Worm (Caenorhabditis elegans) whole organism, L4/young adult: ENCODE data around the gene T19C4.24.

ENCODE experiments used
- W03F9.2 ChIP-seq: fragments of 150-350 bp; optimal IDR thresholded peaks from 2 replicates; lab custom pipeline; 2014; ENCODE audit warnings: missing biosample characterization, missing genetic modification characterization
- dao-5 ChIP-seq: sonication (generic microtip); optimal IDR thresholded peaks from 2 replicates; lab custom pipeline; 2016; ENCODE audit warnings: missing genotype, missing genetic modification characterization, moderate library complexity, missing compliant biosample characterization
- him-1 ChIP-seq: sonication (generic microtip); optimal IDR thresholded peaks from 2 replicates; lab custom pipeline; 2016; ENCODE audit warnings: missing genotype, missing genetic modification reagents, missing genetic modification characterization, missing compliant biosample characterization

Gene T19C4.24

ce11 chrV:11146958-11147779, at the start of gene T19C4.24, which contains the start of gene nlp-33:
TSS of gene T19C4.24 (minus strand) at chrV:11147008.
TSS of gene nlp-33 (plus strand) at chrV:11147346.
- TF ChIP-seq W03F9.2 (no peak), dao-5 (tag; lab: Kevin White, UChicago) (no peak), him-1 (tag; lab: Kevin White, UChicago) (no peak)

DNA sequence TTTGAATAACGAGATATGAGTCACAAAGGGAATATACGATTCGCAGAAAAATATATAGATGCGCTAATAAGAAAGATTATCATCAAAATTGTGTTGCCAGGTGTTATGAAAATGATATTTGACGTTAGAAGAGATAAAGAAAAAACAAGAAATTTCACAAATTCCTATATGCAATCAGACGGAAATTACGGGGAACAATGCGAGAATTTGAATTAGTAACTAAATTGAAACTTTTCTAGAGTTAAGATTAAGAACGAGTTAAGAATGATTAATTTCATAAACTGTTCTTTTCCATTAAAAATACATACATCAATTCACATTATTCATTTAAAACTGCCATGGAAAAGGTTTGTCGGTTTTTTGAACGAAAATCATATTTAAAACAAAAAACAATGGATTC, 49.3 kb upstream of the T19C4.24 start, which contains the start of gene clc-6:
TSS of gene clc-6 (minus strand) at position 101 of the 400 bp plus-strand sequence.
- no peak for TF ChIP-seq W03F9.2
- TF ChIP-seq dao-5 (tag; lab: Kevin White, UChicago), result no peak
- no peak for TF ChIP-seq him-1 (tag; lab: Kevin White, UChicago)

DNA sequence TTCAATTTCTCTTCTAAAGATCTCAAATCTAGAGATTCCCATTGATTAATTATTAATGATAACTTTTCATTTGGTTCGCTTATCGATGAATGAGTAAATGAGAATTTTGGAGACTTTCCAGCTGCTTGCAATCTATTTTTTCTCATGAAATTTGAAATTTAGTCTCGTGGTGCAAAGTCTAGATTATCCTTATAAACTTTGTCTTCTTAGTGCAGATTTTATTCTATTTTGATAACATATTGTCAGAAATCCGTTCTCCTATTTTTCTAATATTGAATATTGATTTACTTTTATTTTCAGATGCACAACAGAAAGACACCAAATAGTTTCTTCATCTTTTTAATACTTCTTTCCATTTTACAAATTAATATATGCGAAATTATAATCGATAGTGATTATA, 44.2 kb upstream of the T19C4.24 start, which contains the start of gene lgc-49:
TSS of gene lgc-49 (plus strand) at position 301 of the 400 bp plus-strand sequence.
- TF ChIP-seq W03F9.2 (no peak), him-1 (tag; lab: Kevin White, UChicago) (no peak), dao-5 (tag; lab: Kevin White, UChicago) (no peak)

DNA sequence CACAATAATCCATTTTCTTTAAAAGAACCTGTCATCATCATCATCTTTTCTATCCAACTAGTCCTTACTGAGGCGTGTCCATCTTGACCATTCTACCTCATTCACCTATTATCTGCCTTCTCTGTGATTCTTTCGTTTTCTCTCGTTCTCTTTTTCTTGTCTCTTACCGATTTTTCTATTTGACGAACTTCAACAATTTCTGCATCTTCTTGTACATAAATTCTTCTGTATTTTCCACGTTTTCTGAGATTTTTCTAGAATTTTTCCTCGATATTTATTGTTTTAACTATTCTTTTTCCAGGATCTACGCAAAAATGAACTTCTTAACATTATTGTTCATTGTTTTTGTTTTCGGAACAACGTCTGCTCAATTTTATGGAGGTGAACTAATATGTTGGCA, 36.1 kb upstream of the T19C4.24 start, which contains the start of gene cnc-10:
TSS of gene cnc-10 (plus strand) at position 301 of the 400 bp plus-strand sequence.
- TF ChIP-seq dao-5 (tag; lab: Kevin White, UChicago) (no peak), him-1 (tag; lab: Kevin White, UChicago) (no peak), W03F9.2 (no peak)

- TF ChIP-seq him-1 (tag; lab: Kevin White, UChicago), result no peak
- TF ChIP-seq dao-5 (tag; lab: Kevin White, UChicago), result no peak
- no peak for TF ChIP-seq W03F9.2
Observed at ce11 chrV:11180951-11181350, 34.1 kb upstream of the T19C4.24 start.

DNA sequence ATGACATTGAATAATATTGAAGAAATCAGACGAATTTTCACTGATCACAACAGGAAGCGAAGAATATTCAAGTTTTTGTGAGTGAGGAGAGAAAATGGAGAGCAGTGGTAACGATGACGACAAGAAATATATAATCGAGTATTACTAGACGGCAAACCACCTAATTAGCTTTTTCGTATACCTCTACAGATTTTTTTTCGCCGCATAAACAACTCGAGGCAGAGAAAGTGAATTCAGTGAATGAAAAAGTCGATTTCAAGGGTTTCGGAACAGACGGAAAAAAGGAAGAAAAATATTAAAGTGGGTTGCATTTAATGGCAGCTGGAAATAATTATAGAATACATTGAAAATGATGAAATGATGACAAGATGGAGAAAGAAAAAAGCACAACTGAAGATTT, 30.8 kb upstream of the T19C4.24 start, which contains the start of gene gpa-1:
TSS of gene gpa-1 (minus strand) at position 101 of the 400 bp plus-strand sequence.
- TF ChIP-seq dao-5 (tag; lab: Kevin White, UChicago) (no peak), him-1 (tag; lab: Kevin White, UChicago) (no peak), W03F9.2 (no peak)

ce11 chrV:11174663-11175062, 27.9 kb upstream of the T19C4.24 start:
- TF ChIP-seq him-1 (tag; lab: Kevin White, UChicago) (no peak), W03F9.2 (no peak), dao-5 (tag; lab: Kevin White, UChicago) (no peak)

ce11 chrV:11172667-11173066, 25.9 kb upstream of the T19C4.24 start:
- TF ChIP-seq W03F9.2 (no peak), him-1 (tag; lab: Kevin White, UChicago) (no peak), dao-5 (tag; lab: Kevin White, UChicago) (no peak)

DNA sequence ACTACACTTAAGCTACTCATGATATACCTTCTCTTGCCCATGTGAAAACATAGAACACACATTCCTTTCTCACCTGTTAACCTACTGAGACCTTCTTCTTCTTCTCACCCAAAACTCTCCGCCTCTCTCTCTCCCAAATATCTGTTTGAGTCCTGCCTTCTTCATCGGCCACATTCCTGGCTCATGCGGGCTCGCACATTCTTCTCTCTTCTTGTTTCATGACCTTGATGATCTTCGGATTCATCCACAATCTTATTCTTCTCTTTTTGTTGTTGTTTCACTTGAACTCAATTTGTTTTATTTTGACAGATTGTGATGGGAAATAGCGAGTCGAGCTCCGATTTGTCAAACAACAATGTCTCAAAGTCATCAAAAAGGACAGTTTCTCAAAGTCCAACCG, 25.1 kb upstream of the T19C4.24 start, which contains the start of gene T19C4.5:
TSS of gene T19C4.5 (plus strand) at position 308 of the 400 bp plus-strand sequence.
- TF ChIP-seq him-1 (tag; lab: Kevin White, UChicago), result no peak
- no peak for TF ChIP-seq W03F9.2
- TF ChIP-seq dao-5 (tag; lab: Kevin White, UChicago), result no peak

- no peak for TF ChIP-seq dao-5 (tag; lab: Kevin White, UChicago)
- no peak for TF ChIP-seq him-1 (tag; lab: Kevin White, UChicago)
- no peak for TF ChIP-seq W03F9.2
Observed at ce11 chrV:11170564-11171329, 23.9 kb upstream of the T19C4.24 start.

ce11 chrV:11167745-11168144, 20.9 kb upstream of the T19C4.24 start:
- TF ChIP-seq dao-5 (tag; lab: Kevin White, UChicago) (no peak), W03F9.2 (no peak), him-1 (tag; lab: Kevin White, UChicago) (no peak)

DNA sequence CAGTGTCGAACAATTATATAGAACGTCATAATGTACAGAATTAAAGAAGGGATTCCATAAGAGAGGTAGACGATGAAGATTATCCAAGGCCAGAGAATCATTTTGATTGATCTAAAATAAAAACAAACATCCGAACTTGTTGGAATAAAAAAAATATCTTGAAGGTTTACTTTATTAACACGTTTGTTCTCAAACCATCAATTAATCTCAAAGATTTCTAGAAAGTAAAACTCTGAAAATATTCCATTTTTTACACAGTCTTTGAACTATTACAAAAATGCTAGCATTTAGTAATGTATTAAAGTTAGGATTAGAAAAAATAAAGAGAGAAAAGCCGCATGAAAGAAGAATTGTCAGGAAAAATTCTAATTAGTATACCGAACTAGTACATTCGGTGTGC, 17.7 kb upstream of the T19C4.24 start, which contains the start of gene srg-40:
TSS of gene srg-40 (minus strand) at position 101 of the 400 bp plus-strand sequence.
- no peak for TF ChIP-seq W03F9.2
- no peak for TF ChIP-seq dao-5 (tag; lab: Kevin White, UChicago)
- TF ChIP-seq him-1 (tag; lab: Kevin White, UChicago), result no peak

DNA sequence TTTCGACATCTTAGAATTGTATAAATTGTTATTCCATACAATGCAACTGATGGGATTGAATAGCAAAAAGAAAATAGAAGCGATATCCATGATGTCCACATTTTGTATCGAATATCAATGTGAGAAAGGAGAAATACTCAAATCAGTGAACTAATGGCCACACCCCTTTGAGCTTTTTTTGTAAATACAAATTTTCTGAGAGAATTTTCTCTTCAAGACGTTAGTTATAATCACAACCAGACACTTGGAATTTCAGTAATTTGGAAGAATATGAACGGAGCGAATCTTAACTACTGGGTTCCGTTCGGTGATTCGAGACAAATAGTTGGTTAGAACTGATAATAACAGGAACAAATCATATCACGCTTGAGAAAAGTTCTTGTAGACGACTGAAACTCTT, 15.0 kb upstream of the T19C4.24 start, which contains the start of gene srg-41:
TSS of gene srg-41 (minus strand) at position 101 of the 400 bp plus-strand sequence.
- TF ChIP-seq W03F9.2 (no peak), him-1 (tag; lab: Kevin White, UChicago) (no peak), dao-5 (tag; lab: Kevin White, UChicago) (no peak)
